Fruit fly (Drosophila melanogaster) whole organism, embryonic: ENCODE data around the gene CG33767.

ENCODE experiments used
- Atf6 ChIP-seq: fragments of 200-800 bp; sonication (Bioruptor generic); IDR thresholded peaks from 2 replicates; pipeline ENCODE4 v1.3.6; 2022; ENCODE audit warnings: missing biosample characterization, missing genetic modification characterization
- CG12659 ChIP-seq: fragments of 200-800 bp; sonication (Bioruptor generic); optimal IDR thresholded peaks from 3 replicates; lab custom pipeline; 2017; ENCODE audit warnings: mild to moderate bottlenecking, missing biosample characterization, missing genetic modification reagents, missing genetic modification characterization
- CG14441 ChIP-seq: fragments of 200-800 bp; sonication (Bioruptor generic); IDR thresholded peaks from 2 replicates; pipeline ENCODE4 v1.3.6; 2022; ENCODE audit warnings: missing biosample characterization, missing genetic modification characterization
- CG30403 ChIP-seq: fragments of 200-800 bp; sonication (Bioruptor generic); optimal IDR thresholded peaks from 3 replicates; lab custom pipeline; 2016; ENCODE audit warnings: missing biosample characterization, missing genetic modification characterization
- CG3838 ChIP-seq: fragments of 200-800 bp; sonication (Bioruptor generic); optimal IDR thresholded peaks from 3 replicates; lab custom pipeline; 2016; ENCODE audit warnings: missing biosample characterization, missing genetic modification characterization
- CG4360 ChIP-seq: fragments of 200-800 bp; sonication (Bioruptor generic); IDR thresholded peaks from 2 replicates; pipeline ENCODE4 v1.3.6; 2022; ENCODE audit warnings: missing biosample characterization, missing genetic modification characterization
- CG5180 ChIP-seq: fragments of 200-800 bp; sonication (Bioruptor generic); optimal IDR thresholded peaks from 3 replicates; lab custom pipeline; 2017; ENCODE audit warnings: missing biosample characterization, missing genetic modification characterization, mild to moderate bottlenecking, moderate library complexity, missing genetic modification reagents
- CG5245 ChIP-seq: fragments of 200-800 bp; sonication (Bioruptor generic); optimal IDR thresholded peaks from 3 replicates; lab custom pipeline; 2016; ENCODE audit warnings: missing biosample characterization, missing genetic modification characterization
- CG9932 ChIP-seq: fragments of 200-800 bp; sonication (Bioruptor generic); IDR thresholded peaks from 2 replicates; pipeline ENCODE4 v1.3.6; 2022; ENCODE audit warnings: missing biosample characterization, missing genetic modification characterization
- CrebB ChIP-seq: fragments of 200-800 bp; sonication (Bioruptor generic); optimal IDR thresholded peaks from 3 replicates; lab custom pipeline; 2018; ENCODE audit warnings: missing biosample characterization, mild to moderate bottlenecking, missing genetic modification characterization
- Dad ChIP-seq: fragments of 200-800 bp; sonication (Bioruptor generic); optimal IDR thresholded peaks from 3 replicates; lab custom pipeline; 2016; ENCODE audit warnings: missing biosample characterization, missing genetic modification characterization
- Deaf1 ChIP-seq: fragments of 200-800 bp; optimal IDR thresholded peaks from 3 replicates; lab custom pipeline; 2019; ENCODE audit warnings: missing biosample characterization, mild to moderate bottlenecking, missing genetic modification characterization, moderate library complexity
- Dp ChIP-seq: fragments of 200-800 bp; sonication (Bioruptor generic); optimal IDR thresholded peaks from 2 replicates; lab custom pipeline; 2018; ENCODE audit warnings: missing biosample characterization, mild to moderate bottlenecking, missing genetic modification characterization, moderate library complexity
- GATAe ChIP-seq: fragments of 200-800 bp; sonication (Bioruptor generic); conservative IDR thresholded peaks from 2 replicates; pipeline ENCODE4 v1.3.6; 2022; ENCODE audit warnings: missing biosample characterization, missing genetic modification characterization
- HmgZ ChIP-seq: fragments of 200-800 bp; sonication (Bioruptor generic); optimal IDR thresholded peaks from 2 replicates; lab custom pipeline; 2018; ENCODE audit warnings: missing biosample characterization, mild to moderate bottlenecking, missing genetic modification characterization
- Hmx ChIP-seq: fragments of 200-800 bp; sonication (Bioruptor generic); optimal IDR thresholded peaks from 2 replicates; lab custom pipeline; 2016; ENCODE audit warnings: missing biosample characterization, missing genetic modification characterization
- Hsf ChIP-seq: fragments of 200-800 bp; sonication (Bioruptor generic); optimal IDR thresholded peaks from 3 replicates; lab custom pipeline; 2016; ENCODE audit warnings: missing biosample characterization, missing genetic modification characterization
- NC2α ChIP-seq: fragments of 200-800 bp; sonication (Bioruptor generic); optimal IDR thresholded peaks from 2 replicates; lab custom pipeline; 2016; ENCODE audit warnings: missing biosample characterization, missing genetic modification characterization
- NC2β ChIP-seq: fragments of 200-800 bp; sonication (Bioruptor generic); optimal IDR thresholded peaks from 2 replicates; lab custom pipeline; 2016; ENCODE audit warnings: missing biosample characterization, missing genetic modification characterization
- Nf-YB ChIP-seq: fragments of 200-800 bp; sonication (Bioruptor generic); optimal IDR thresholded peaks from 3 replicates; lab custom pipeline; 2019; ENCODE audit warnings: missing biosample characterization, mild to moderate bottlenecking, missing genetic modification characterization, moderate library complexity
- Nf-YC ChIP-seq: fragments of 200-800 bp; optimal IDR thresholded peaks from 3 replicates; lab custom pipeline; 2019; ENCODE audit warnings: missing biosample characterization, mild to moderate bottlenecking, missing genetic modification characterization, moderate library complexity
- Rfx ChIP-seq: fragments of 200-800 bp; sonication (Bioruptor generic); IDR thresholded peaks from 2 replicates; pipeline ENCODE4 v1.3.6; 2022; ENCODE audit warnings: missing biosample characterization, missing genetic modification characterization
- Rx ChIP-seq: fragments of 200-800 bp; sonication (Bioruptor generic); IDR thresholded peaks from 2 replicates; pipeline ENCODE4 v1.3.6; 2022; ENCODE audit warnings: missing biosample characterization, missing genetic modification characterization
- Trl ChIP-seq, 3 experiments: fragments of >200 bp in 2 of 3; fragments of 200-800 bp in 1 of 3; sonication (Bioruptor generic) in 1 of 3; optimal IDR thresholded peaks; 2 replicates in 1 of 3; 3 replicates in 2 of 3; lab custom pipeline; 2016 to 2017; ENCODE audit warnings: missing biosample characterization in 1 of 3, missing genetic modification characterization in 1 of 3
- Vsx1 ChIP-seq: fragments of 200-800 bp; sonication (Bioruptor generic); optimal IDR thresholded peaks from 2 replicates; lab custom pipeline; 2017; ENCODE audit warnings: missing biosample characterization, mild to moderate bottlenecking, missing genetic modification characterization, missing genetic modification reagents
- ap ChIP-seq: fragments of 200-800 bp; sonication (Bioruptor generic); IDR thresholded peaks from 2 replicates; pipeline ENCODE4 v1.3.6; 2022; ENCODE audit warnings: missing biosample characterization, missing genetic modification characterization
- cg ChIP-seq: fragments of 200-800 bp; sonication (Bioruptor generic); optimal IDR thresholded peaks from 3 replicates; lab custom pipeline; 2019; ENCODE audit warnings: missing biosample characterization, mild to moderate bottlenecking, missing genetic modification characterization, moderate library complexity
- ci ChIP-seq: fragments of 200-800 bp; sonication (Bioruptor generic); IDR thresholded peaks from 3 replicates; pipeline ENCODE4 v1.3.6; 2022; ENCODE audit warnings: missing biosample characterization, missing genetic modification characterization
- ewg ChIP-seq: fragments of 200-800 bp; sonication (Bioruptor generic); optimal IDR thresholded peaks from 3 replicates; lab custom pipeline; 2017; ENCODE audit warnings: mild to moderate bottlenecking, missing biosample characterization, missing genetic modification reagents, missing genetic modification characterization
- gro ChIP-seq: fragments of 200-800 bp; sonication (Bioruptor generic); optimal IDR thresholded peaks from 2 replicates; lab custom pipeline; 2016; ENCODE audit warnings: missing biosample characterization, missing genetic modification characterization
- klu ChIP-seq: fragments of 200-800 bp; sonication (Bioruptor generic); IDR thresholded peaks from 2 replicates; pipeline ENCODE4 v1.3.6; 2022; ENCODE audit warnings: missing biosample characterization, missing genetic modification characterization
- nerfin-1 ChIP-seq: fragments of 200-800 bp; sonication (Bioruptor generic); optimal IDR thresholded peaks from 3 replicates; lab custom pipeline; 2019; ENCODE audit warnings: missing biosample characterization, mild to moderate bottlenecking, missing genetic modification characterization, moderate library complexity
- odd ChIP-seq: fragments of 200-800 bp; sonication (Bioruptor generic); optimal IDR thresholded peaks from 2 replicates; lab custom pipeline; 2017; ENCODE audit warnings: missing biosample characterization, mild to moderate bottlenecking, missing genetic modification characterization
- repo ChIP-seq: fragments of 200-800 bp; sonication (Bioruptor generic); optimal IDR thresholded peaks from 2 replicates; lab custom pipeline; 2016; ENCODE audit warnings: missing biosample characterization, missing genetic modification characterization
- scrt ChIP-seq: fragments of 200-800 bp; sonication (Bioruptor generic); optimal IDR thresholded peaks from 2 replicates; lab custom pipeline; 2018; ENCODE audit warnings: missing biosample characterization, mild to moderate bottlenecking, missing genetic modification characterization, moderate library complexity
- sna ChIP-seq: fragments of 200-800 bp; sonication (Bioruptor generic); IDR thresholded peaks from 2 replicates; pipeline ENCODE4 v1.3.6; 2022; ENCODE audit warnings: missing biosample characterization, missing genetic modification characterization; ENCODE audit not compliant: partially characterized antibody
- tll ChIP-seq, 2 experiments: fragments of 200-800 bp in 1 of 2; fragments of >200 bp in 1 of 2; sonication (Bioruptor generic) in 1 of 2; optimal IDR thresholded peaks; 2 replicates each; lab custom pipeline; 2017 to 2019; ENCODE audit warnings: missing biosample characterization in 2 of 2, missing genetic modification characterization in 2 of 2, mild to moderate bottlenecking in 1 of 2, moderate library complexity in 1 of 2
- toy ChIP-seq: fragments of 200-800 bp; sonication (Bioruptor generic); IDR thresholded peaks from 2 replicates; pipeline ENCODE4 v1.3.6; 2022; ENCODE audit warnings: missing biosample characterization, missing genetic modification characterization

Gene CG33767

dm6 chr3L:22637866-22638534, 8.1 kb upstream of the CG33767 start, which contains the start of gene CG14459:
TSS of gene CG14459 (minus strand) at chr3L:22637916.
- TF ChIP-seq Dad (GFP tag; lab: Kevin White, UChicago), result no peak
- TF ChIP-seq NC2α (GFP tag; lab: Kevin White, UChicago), result no peak
- TF ChIP-seq CrebB (tag; lab: Kevin White, UChicago), result no peak
- TF ChIP-seq CG5245, result no peak
- TF ChIP-seq CG5180 (GFP tag; lab: Kevin White, UChicago), result peak; percentile 93
- TF ChIP-seq Dp (GFP tag; lab: Kevin White, UChicago), result no peak
- TF ChIP-seq CG3838, result no peak
- TF ChIP-seq Deaf1 (tag; lab: Kevin White, UChicago), result peak; percentile 82

dm6 chr3L:22642276-22642900, 3.7 kb upstream of the CG33767 start:
- TF ChIP-seq ci (GFP tag; lab: Robert Waterston, UW) (no peak), Atf6 (no peak), cg (GFP tag; lab: Kevin White, UChicago) (peak; percentile 51), CG4360 (GFP tag; lab: Robert Waterston, UW) (0 out of 2 replicates have a peak, but pooled peaks have one; percentile 29), CG12659 (GFP tag; lab: Kevin White, UChicago) (no peak), Trl (optimal IDR thresholded peaks at IDR 0.05; lab: Kevin White, UChicago) (peak in 1 of 2 experiments; percentile 11), Trl (GFP tag; optimal IDR thresholded peaks at IDR 0.05; lab: Kevin White, UChicago) (no peak), gro (no peak), tll (GFP tag; optimal IDR thresholded peaks at IDR 0.05; lab: Kevin White, UChicago) (peak in 1 of 2 experiments; percentile 41), ap (no peak), toy (no peak), Nf-YC (tag; lab: Kevin White, UChicago) (peak; percentile 95), CG14441 (no peak), klu (GFP tag; lab: Robert Waterston, UW) (no peak), Nf-YB (peak; percentile 94), ewg (GFP tag; lab: Kevin White, UChicago) (peak; percentile 70), Rx (GFP tag; lab: Robert Waterston, UW) (no peak), Hmx (GFP tag; lab: Kevin White, UChicago) (no peak), repo (GFP tag; lab: Kevin White, UChicago) (no peak), CG5180 (GFP tag; lab: Kevin White, UChicago) (peak; percentile 7), GATAe (GFP tag; lab: Robert Waterston, UW) (no peak), scrt (GFP tag; lab: Kevin White, UChicago) (peak; percentile 38), nerfin-1 (peak; percentile 91)
- TF ChIP-seq, all 482 proteins: peak for 10

- TF ChIP-seq CG9932 (GFP tag; lab: Robert Waterston, UW) (no peak), Vsx1 (no peak), NC2β (GFP tag; lab: Kevin White, UChicago) (no peak), CG30403 (GFP tag; lab: Kevin White, UChicago) (no peak), sna (GFP tag; lab: Robert Waterston, UW) (no peak), Hsf (GFP tag; lab: Kevin White, UChicago) (no peak), Rfx (GFP tag; lab: Robert Waterston, UW) (no peak), odd (GFP tag; lab: Kevin White, UChicago) (no peak), HmgZ (no peak)
Observed at dm6 chr3L:22645327-22645726, 780 bp upstream of the CG33767 start, which contains the start of gene CG33766. TSS of gene CG33766 (plus strand) at chr3L:22645627.
